Fruit fly (Drosophila melanogaster) whole organism, embryonic: ENCODE results near the gene Rnp4F.

Experiments used
- CG10979 ChIP-seq: fragments of 200-800 bp; sonication (Bioruptor generic); optimal IDR thresholded peaks from 2 replicates; lab custom pipeline; 2018; ENCODE audit warnings: missing biosample characterization, mild to moderate bottlenecking, missing genetic modification characterization, moderate library complexity
- CG11695 ChIP-seq: fragments of 200-800 bp; sonication (Bioruptor generic); IDR thresholded peaks from 3 replicates; pipeline ENCODE4 v1.3.6; 2022; ENCODE audit warnings: missing biosample characterization, missing genetic modification characterization
- CG11696 ChIP-seq: fragments of 200-800 bp; sonication (Bioruptor generic); IDR thresholded peaks from 2 replicates; pipeline ENCODE4 v1.3.6; 2022; ENCODE audit warnings: missing biosample characterization, missing genetic modification characterization
- CG12104 ChIP-seq: fragments of 200-800 bp; sonication (Bioruptor generic); optimal IDR thresholded peaks from 3 replicates; lab custom pipeline; 2016; ENCODE audit warnings: missing biosample characterization, missing genetic modification characterization
- CG12299 ChIP-seq: fragments of 200-800 bp; sonication (Bioruptor generic); optimal IDR thresholded peaks from 2 replicates; lab custom pipeline; 2018; ENCODE audit warnings: missing biosample characterization, mild to moderate bottlenecking, missing genetic modification characterization
- CG1233 ChIP-seq: fragments of 200-800 bp; sonication (Bioruptor generic); optimal IDR thresholded peaks from 4 replicates; lab custom pipeline; 2018; ENCODE audit warnings: missing biosample characterization, mild to moderate bottlenecking, missing genetic modification characterization
- CG15269 ChIP-seq: fragments of 200-800 bp; sonication (Bioruptor generic); optimal IDR thresholded peaks from 2 replicates; lab custom pipeline; 2018; ENCODE audit warnings: missing biosample characterization, mild to moderate bottlenecking, missing genetic modification characterization, moderate library complexity
- CG17361 ChIP-seq: fragments of 200-800 bp; sonication (Bioruptor generic); IDR thresholded peaks from 3 replicates; pipeline ENCODE4 v1.3.6; 2022; ENCODE audit warnings: missing biosample characterization, missing genetic modification characterization
- CG1792 ChIP-seq: fragments of 200-800 bp; sonication (Bioruptor generic); optimal IDR thresholded peaks from 2 replicates; lab custom pipeline; 2016; ENCODE audit warnings: missing biosample characterization, missing genetic modification characterization
- CG18262 ChIP-seq: fragments of 200-800 bp; optimal IDR thresholded peaks from 3 replicates; lab custom pipeline; 2019; ENCODE audit warnings: missing biosample characterization, mild to moderate bottlenecking, missing genetic modification characterization, moderate library complexity
- CG18764 ChIP-seq: fragments of 200-800 bp; sonication (Bioruptor generic); optimal IDR thresholded peaks from 3 replicates; lab custom pipeline; 2016; ENCODE audit warnings: missing biosample characterization, missing genetic modification characterization
- CG2120 ChIP-seq: fragments of 200-800 bp; sonication (Bioruptor generic); optimal IDR thresholded peaks from 3 replicates; lab custom pipeline; 2016; ENCODE audit warnings: missing biosample characterization, missing genetic modification characterization
- CG31224 ChIP-seq: fragments of 200-800 bp; sonication (Bioruptor generic); IDR thresholded peaks from 2 replicates; pipeline ENCODE4 v1.3.6; 2022; ENCODE audit warnings: missing biosample characterization, missing genetic modification characterization
- CG31388 ChIP-seq: fragments of 200-800 bp; sonication (Bioruptor generic); optimal IDR thresholded peaks from 2 replicates; lab custom pipeline; 2016; ENCODE audit warnings: missing biosample characterization, missing genetic modification characterization
- CG34224 ChIP-seq: fragments of 200-800 bp; sonication (Bioruptor generic); IDR thresholded peaks from 3 replicates; pipeline ENCODE4 v1.3.6; 2022; ENCODE audit warnings: missing biosample characterization, missing genetic modification characterization; ENCODE audit not compliant: partially characterized antibody
- CG3838 ChIP-seq: fragments of 200-800 bp; sonication (Bioruptor generic); optimal IDR thresholded peaks from 3 replicates; lab custom pipeline; 2016; ENCODE audit warnings: missing biosample characterization, missing genetic modification characterization
- CG42726 ChIP-seq: fragments of 200-800 bp; sonication (Bioruptor generic); IDR thresholded peaks from 2 replicates; pipeline ENCODE4 v1.3.6; 2022; ENCODE audit warnings: missing biosample characterization, missing genetic modification characterization; ENCODE audit not compliant: partially characterized antibody
- CG4404 ChIP-seq: fragments of 200-800 bp; sonication (Bioruptor generic); IDR thresholded peaks from 2 replicates; pipeline ENCODE4 v1.3.6; 2022; ENCODE audit warnings: missing biosample characterization, missing genetic modification characterization
- CG7372 ChIP-seq: fragments of 200-800 bp; sonication (Bioruptor generic); IDR thresholded peaks from 2 replicates; pipeline ENCODE4 v1.3.6; 2022; ENCODE audit warnings: missing biosample characterization, missing genetic modification characterization
- CG7987 ChIP-seq: fragments of 200-800 bp; sonication (Bioruptor generic); optimal IDR thresholded peaks from 2 replicates; lab custom pipeline; 2018; ENCODE audit warnings: missing biosample characterization, mild to moderate bottlenecking, missing genetic modification characterization, moderate library complexity
- CG9727 ChIP-seq: fragments of 200-800 bp; sonication (Bioruptor generic); optimal IDR thresholded peaks from 3 replicates; lab custom pipeline; 2017; ENCODE audit warnings: missing biosample characterization, mild to moderate bottlenecking, missing genetic modification characterization
- ERR ChIP-seq: fragments of 200-800 bp; sonication (Bioruptor generic); optimal IDR thresholded peaks from 2 replicates; lab custom pipeline; 2016; ENCODE audit warnings: missing biosample characterization, missing genetic modification characterization
- Fer2 ChIP-seq: fragments of 200-800 bp; sonication (Bioruptor generic); optimal IDR thresholded peaks from 2 replicates; lab custom pipeline; 2018; ENCODE audit warnings: missing biosample characterization, mild to moderate bottlenecking, missing genetic modification characterization, moderate library complexity
- HHEX ChIP-seq: fragments of 200-800 bp; sonication (Bioruptor generic); optimal IDR thresholded peaks from 3 replicates; lab custom pipeline; 2017; ENCODE audit warnings: missing biosample characterization, mild to moderate bottlenecking, missing genetic modification characterization, missing genetic modification reagents
- HmgD ChIP-seq: fragments of 200-800 bp; sonication (Bioruptor generic); optimal IDR thresholded peaks from 3 replicates; lab custom pipeline; 2016; ENCODE audit warnings: missing biosample characterization, missing genetic modification characterization
- HmgZ ChIP-seq: fragments of 200-800 bp; sonication (Bioruptor generic); optimal IDR thresholded peaks from 2 replicates; lab custom pipeline; 2018; ENCODE audit warnings: missing biosample characterization, mild to moderate bottlenecking, missing genetic modification characterization
- Mes4 ChIP-seq: fragments of 200-800 bp; sonication (Bioruptor generic); optimal IDR thresholded peaks from 2 replicates; lab custom pipeline; 2016; ENCODE audit warnings: missing biosample characterization, missing genetic modification characterization
- Scr ChIP-seq: fragments of 200-800 bp; sonication (Bioruptor generic); IDR thresholded peaks from 2 replicates; pipeline ENCODE4 v1.3.6; 2022; ENCODE audit warnings: missing biosample characterization, missing genetic modification characterization; ENCODE audit not compliant: partially characterized antibody
- Sox100B ChIP-seq: fragments of 200-800 bp; sonication (Bioruptor generic); optimal IDR thresholded peaks from 3 replicates; lab custom pipeline; 2018; ENCODE audit warnings: missing biosample characterization, mild to moderate bottlenecking, missing genetic modification characterization
- Xbp1 ChIP-seq: fragments of 200-800 bp; sonication (Bioruptor generic); optimal IDR thresholded peaks from 3 replicates; lab custom pipeline; 2016; ENCODE audit warnings: missing biosample characterization, mild to moderate bottlenecking, missing genetic modification characterization
- Xrp1 ChIP-seq: fragments of 200-800 bp; sonication (Bioruptor generic); IDR thresholded peaks from 2 replicates; pipeline ENCODE4 v1.3.6; 2022; ENCODE audit warnings: missing biosample characterization, missing genetic modification characterization
- ap ChIP-seq: fragments of 200-800 bp; sonication (Bioruptor generic); IDR thresholded peaks from 2 replicates; pipeline ENCODE4 v1.3.6; 2022; ENCODE audit warnings: missing biosample characterization, missing genetic modification characterization
- cas ChIP-seq: fragments of 200-800 bp; sonication (Bioruptor generic); IDR thresholded peaks from 2 replicates; pipeline ENCODE4 v1.3.6; 2022; ENCODE audit warnings: missing biosample characterization, missing genetic modification characterization
- da ChIP-seq: fragments of 200-800 bp; sonication (Bioruptor generic); optimal IDR thresholded peaks from 2 replicates; lab custom pipeline; 2016; ENCODE audit warnings: missing biosample characterization, missing genetic modification characterization
- grau ChIP-seq: fragments of 200-800 bp; optimal IDR thresholded peaks from 3 replicates; lab custom pipeline; 2019; ENCODE audit warnings: missing biosample characterization, mild to moderate bottlenecking, missing genetic modification characterization, moderate library complexity
- gro ChIP-seq: fragments of 200-800 bp; sonication (Bioruptor generic); optimal IDR thresholded peaks from 2 replicates; lab custom pipeline; 2016; ENCODE audit warnings: missing biosample characterization, missing genetic modification characterization
- hth ChIP-seq: fragments of >200 bp; optimal IDR thresholded peaks from 2 replicates; lab custom pipeline; 2017; ENCODE audit warnings: inconsistent platforms
- inv ChIP-seq: fragments of 200-800 bp; sonication (Bioruptor generic); IDR thresholded peaks from 2 replicates; pipeline ENCODE4 v1.3.6; 2022; ENCODE audit warnings: missing biosample characterization, missing genetic modification characterization; ENCODE audit not compliant: partially characterized antibody
- knrl ChIP-seq: fragments of 200-800 bp; sonication (Bioruptor generic); IDR thresholded peaks from 3 replicates; pipeline ENCODE4 v1.3.6; 2022; ENCODE audit warnings: missing biosample characterization, missing genetic modification characterization; ENCODE audit not compliant: partially characterized antibody
- nmo ChIP-seq: fragments of 200-800 bp; sonication (Bioruptor generic); optimal IDR thresholded peaks from 2 replicates; lab custom pipeline; 2018; ENCODE audit warnings: missing biosample characterization, mild to moderate bottlenecking, missing genetic modification characterization, moderate library complexity
- pnt ChIP-seq: fragments of 200-800 bp; sonication (Bioruptor generic); optimal IDR thresholded peaks from 3 replicates; lab custom pipeline; 2016; ENCODE audit warnings: missing biosample characterization, missing genetic modification characterization
- prd ChIP-seq, 3 experiments: fragments of >200 bp in 2 of 3; fragments of 200-800 bp in 1 of 3; sonication (Bioruptor generic) in 1 of 3; optimal IDR thresholded peaks in 2 of 3; IDR thresholded peaks in 1 of 3; 2 replicates in 2 of 3; 3 replicates in 1 of 3; pipeline versions ENCODE4 v1.3.6 to Lab custom; 2017 to 2022; ENCODE audit warnings: missing biosample characterization in 1 of 3, missing genetic modification characterization in 1 of 3
- psq ChIP-seq: fragments of 200-800 bp; sonication (Bioruptor generic); optimal IDR thresholded peaks from 2 replicates; lab custom pipeline; 2017; ENCODE audit warnings: missing biosample characterization, missing genetic modification characterization
- rib ChIP-seq: fragments of 200-800 bp; sonication (Bioruptor generic); IDR thresholded peaks from 2 replicates; pipeline ENCODE4 v1.3.6; 2022; ENCODE audit warnings: missing biosample characterization, missing genetic modification characterization
- schlank ChIP-seq: fragments of 200-800 bp; sonication (Bioruptor generic); optimal IDR thresholded peaks from 2 replicates; lab custom pipeline; 2018; ENCODE audit warnings: missing biosample characterization, mild to moderate bottlenecking, missing genetic modification characterization
- shn ChIP-seq: fragments of 200-800 bp; sonication (Bioruptor generic); optimal IDR thresholded peaks from 3 replicates; lab custom pipeline; 2016; ENCODE audit warnings: missing biosample characterization, missing genetic modification characterization
- sqz ChIP-seq: fragments of 200-800 bp; sonication (Bioruptor generic); optimal IDR thresholded peaks from 3 replicates; lab custom pipeline; 2018; ENCODE audit warnings: missing biosample characterization, mild to moderate bottlenecking, missing genetic modification characterization
- trh ChIP-seq: fragments of 200-800 bp; sonication (Bioruptor generic); optimal IDR thresholded peaks from 2 replicates; lab custom pipeline; 2016; ENCODE audit warnings: missing biosample characterization, missing genetic modification characterization
- unpg ChIP-seq: fragments of 200-800 bp; sonication (Bioruptor generic); optimal IDR thresholded peaks from 3 replicates; lab custom pipeline; 2018; ENCODE audit warnings: missing biosample characterization, mild to moderate bottlenecking, missing genetic modification characterization, moderate library complexity
- usp ChIP-seq: fragments of >200 bp; optimal IDR thresholded peaks from 2 replicates; lab custom pipeline; 2017; ENCODE audit warnings: missing biosample characterization, missing genetic modification characterization

Gene Rnp4F

DNA sequence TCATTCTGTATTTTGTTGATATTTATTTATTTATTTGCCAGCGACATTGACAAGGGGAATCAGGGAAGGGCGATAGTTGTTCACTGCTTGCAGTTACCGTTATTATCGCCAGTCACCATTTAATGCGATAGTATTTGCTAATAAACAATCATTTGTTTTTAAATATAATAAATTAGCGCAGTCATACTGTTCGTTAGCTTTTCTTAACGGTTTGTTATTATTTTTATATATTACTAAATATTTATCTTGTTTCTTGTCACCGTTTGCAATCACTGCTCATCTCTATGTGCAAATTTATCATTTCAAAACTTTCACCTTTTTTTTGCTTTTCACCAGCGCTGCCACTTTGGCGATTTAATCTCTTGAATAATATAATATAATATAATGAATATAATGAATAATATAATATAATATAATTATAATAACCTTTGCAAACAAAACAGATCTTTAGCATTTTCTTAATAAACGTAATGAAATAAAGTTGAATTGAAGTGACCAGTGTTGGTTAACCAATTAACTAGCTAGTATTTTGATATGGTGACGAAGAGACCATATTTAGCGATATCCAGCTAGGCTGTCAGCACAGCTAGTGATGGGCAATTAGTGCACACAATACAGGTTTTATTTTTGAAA is 6.9 kb upstream of the Rnp4F start, which contains the start of the genes CG3309 and XRCC1 (continued):
- TF ChIP-seq Mes4 (no peak), CG12104 (GFP tag; lab: Kevin White, UChicago) (peak; percentile 19), nmo (GFP tag; lab: Kevin White, UChicago) (peak; percentile 55), da (GFP tag; lab: Kevin White, UChicago) (no peak), CG4404 (peak; percentile 45; the same call in 1 of the 2 replicates), CG11696 (no peak), Xbp1 (GFP tag; lab: Kevin White, UChicago) (peak; percentile 48), sqz (peak; percentile 89), Sox100B (GFP tag; lab: Kevin White, UChicago) (no peak), ERR (GFP tag; lab: Kevin White, UChicago) (no peak), CG18764 (GFP tag; lab: Kevin White, UChicago) (no peak), CG18262 (peak; percentile 65), pnt (GFP tag; lab: Kevin White, UChicago) (no peak), CG1233 (GFP tag; lab: Kevin White, UChicago) (peak; percentile 2), schlank (tag; lab: Kevin White, UChicago) (no peak), CG9727 (peak; percentile 61), unpg (peak; percentile 47), HHEX (peak; percentile 20), CG17361 (GFP tag; lab: Robert Waterston, UW) (peak; percentile 67), grau (tag; lab: Kevin White, UChicago) (peak; percentile 62), trh (GFP tag; lab: Kevin White, UChicago) (no peak), knrl (peak; percentile 91), inv (GFP tag; lab: Robert Waterston, UW) (peak; percentile 86), CG3838 (GFP tag; lab: Kevin White, UChicago) (no peak), CG1792 (GFP tag; lab: Kevin White, UChicago) (no peak), rib (peak; percentile 46; the same call in 1 of the 2 replicates), CG11695 (GFP tag; lab: Robert Waterston, UW) (no peak), CG10979 (tag; lab: Kevin White, UChicago) (peak; percentile 41), hth (lab: Kevin White, UChicago) (no peak), CG31224 (GFP tag; lab: Robert Waterston, UW) (no peak), CG31388 (GFP tag; lab: Kevin White, UChicago) (no peak), CG12299 (no peak), HmgZ (no peak), CG15269 (tag; lab: Kevin White, UChicago) (peak; percentile 50), CG34224 (peak; percentile 65), psq (GFP tag; lab: Kevin White, UChicago) (peak; percentile 8), HmgD (no peak), Scr (GFP tag; lab: Robert Waterston, UW) (peak; percentile 94), shn (GFP tag; lab: Kevin White, UChicago) (no peak), gro (no peak), Xrp1 (GFP tag; lab: Robert Waterston, UW) (peak; percentile 52; the same call in 1 of the 2 replicates), CG7372 (peak; percentile 52; the same call in 1 of the 2 replicates), CG2120 (GFP tag; lab: Kevin White, UChicago) (peak; percentile 47), cas (GFP tag; lab: Robert Waterston, UW) (no peak), usp (GFP tag; lab: Kevin White, UChicago) (no peak), ap (GFP tag; lab: Robert Waterston, UW) (no peak), Fer2 (peak; percentile 4), CG42726 (GFP tag; lab: Robert Waterston, UW) (peak; percentile 82), prd (optimal IDR thresholded peaks at IDR 0.05; lab: Kevin White, UChicago) (no peak), prd (GFP tag; IDR thresholded peaks at IDR 0.05; lab: Robert Waterston, UW) (peak; percentile 81), CG7987 (GFP tag; lab: Kevin White, UChicago) (no peak)
